Worm (Caenorhabditis elegans): Measurements from ENCODE around the gene asp-14.

Gene asp-14

ce11 chrX:6458467-6458866 is 12.0 kb upstream of the asp-14 start:
- TF ChIP-seq cog-1 (tag; optimal IDR thresholded peaks at IDR 0.05) = no peak
- TF ChIP-seq flt-1 (GFP tag; IDR thresholded peaks at IDR 0.05) = no peak
- TF ChIP-seq ztf-29 (GFP tag; IDR thresholded peaks at IDR 0.05) = no peak
- no peak for TF ChIP-seq T22C8.4 (GFP tag; IDR thresholded peaks at IDR 0.05)
- no peak for TF ChIP-seq ref-1 (GFP tag; conservative IDR thresholded peaks at IDR 0.05)
- no peak for TF ChIP-seq tab-1 (GFP tag; IDR thresholded peaks at IDR 0.05)

ce11 chrX:6458001-6458400 is 11.5 kb upstream of the asp-14 start:
- no peak for TF ChIP-seq klf-2 (GFP tag; conservative IDR thresholded peaks at IDR 0.05)

- TF ChIP-seq cog-1 (tag; optimal IDR thresholded peaks at IDR 0.05) = no peak
- no peak for TF ChIP-seq med-1 (GFP tag; optimal IDR thresholded peaks at IDR 0.05; ENCODE audit: insufficient read depth)
- TF ChIP-seq ztf-29 (GFP tag; IDR thresholded peaks at IDR 0.05) = no peak
- TF ChIP-seq klf-2 (GFP tag; conservative IDR thresholded peaks at IDR 0.05) = no peak
- no peak for TF ChIP-seq ztf-23 (GFP tag; IDR thresholded peaks at IDR 0.05)
- TF ChIP-seq ref-1 (GFP tag; conservative IDR thresholded peaks at IDR 0.05) = no peak
- TF ChIP-seq tab-1 (GFP tag; IDR thresholded peaks at IDR 0.05) = no peak
- no peak for TF ChIP-seq flt-1 (GFP tag; IDR thresholded peaks at IDR 0.05)
- TF ChIP-seq T22C8.4 (GFP tag; IDR thresholded peaks at IDR 0.05) = no peak
Observed at ce11 chrX:6456567-6456966, 10.1 kb upstream of the asp-14 start, which contains the start of gene pept-1. Gene pept-1 (plus strand): TSS chrX:6456872.

- no peak for TF ChIP-seq cog-1 (tag; optimal IDR thresholded peaks at IDR 0.05)
- no peak for TF ChIP-seq med-1 (GFP tag; optimal IDR thresholded peaks at IDR 0.05; ENCODE audit: insufficient read depth)
Observed at ce11 chrX:6455157-6455556, 8.7 kb upstream of the asp-14 start, which contains the start of gene nas-33. Gene nas-33 (minus strand): TSS chrX:6455257.

ce11 chrX:6450839-6451491 is 4.5 kb upstream of the asp-14 start, which contains the start of the genes grl-6 and K10C2.6:
Gene grl-6 (minus strand): TSS chrX:6450939.
Gene K10C2.6 (plus strand): TSS chrX:6451441.
- TF ChIP-seq ref-1 (GFP tag; conservative IDR thresholded peaks at IDR 0.05) (no peak), cog-1 (tag; optimal IDR thresholded peaks at IDR 0.05) (no peak), flt-1 (GFP tag; IDR thresholded peaks at IDR 0.05) (no peak), klf-2 (GFP tag; conservative IDR thresholded peaks at IDR 0.05) (no peak), ztf-29 (GFP tag; IDR thresholded peaks at IDR 0.05) (no peak), ztf-23 (GFP tag; IDR thresholded peaks at IDR 0.05) (no peak), med-1 (GFP tag; optimal IDR thresholded peaks at IDR 0.05; ENCODE audit: insufficient read depth) (no peak), T22C8.4 (GFP tag; IDR thresholded peaks at IDR 0.05) (no peak), tab-1 (GFP tag; IDR thresholded peaks at IDR 0.05) (no peak)

- no peak for TF ChIP-seq klf-2 (GFP tag; conservative IDR thresholded peaks at IDR 0.05)
- no peak for TF ChIP-seq tab-1 (GFP tag; IDR thresholded peaks at IDR 0.05)
- TF ChIP-seq T22C8.4 (GFP tag; IDR thresholded peaks at IDR 0.05) = no peak
- no peak for TF ChIP-seq cog-1 (tag; optimal IDR thresholded peaks at IDR 0.05)
- no peak for TF ChIP-seq ref-1 (GFP tag; conservative IDR thresholded peaks at IDR 0.05)
- no peak for TF ChIP-seq flt-1 (GFP tag; IDR thresholded peaks at IDR 0.05)
- no peak for TF ChIP-seq med-1 (GFP tag; optimal IDR thresholded peaks at IDR 0.05; ENCODE audit: insufficient read depth)
- TF ChIP-seq ztf-23 (GFP tag; IDR thresholded peaks at IDR 0.05) = no peak
- TF ChIP-seq ztf-29 (GFP tag; IDR thresholded peaks at IDR 0.05) = no peak
Observed at ce11 chrX:6448866-6449400, 2.5 kb upstream of the asp-14 start, which contains the start of gene fah-1. Gene fah-1 (minus strand): TSS chrX:6448916.

- TF ChIP-seq med-1 (GFP tag; optimal IDR thresholded peaks at IDR 0.05; ENCODE audit: insufficient read depth) (no peak), tab-1 (GFP tag; IDR thresholded peaks at IDR 0.05) (no peak)
Observed at ce11 chrX:6445239-6445638, 1.2 kb downstream of the asp-14 start.

ce11 chrX:6443373-6443772 is 3.1 kb downstream of the asp-14 start, which contains the start of gene K10C2.7:
Gene K10C2.7 (minus strand): TSS chrX:6443473.
- TF ChIP-seq T22C8.4 (GFP tag; IDR thresholded peaks at IDR 0.05) = no peak
- TF ChIP-seq flt-1 (GFP tag; IDR thresholded peaks at IDR 0.05) = no peak
- TF ChIP-seq tab-1 (GFP tag; IDR thresholded peaks at IDR 0.05) = no peak
- TF ChIP-seq cog-1 (tag; optimal IDR thresholded peaks at IDR 0.05) = no peak
- TF ChIP-seq ztf-23 (GFP tag; IDR thresholded peaks at IDR 0.05) = no peak
- TF ChIP-seq ref-1 (GFP tag; conservative IDR thresholded peaks at IDR 0.05) = no peak
- TF ChIP-seq med-1 (GFP tag; optimal IDR thresholded peaks at IDR 0.05; ENCODE audit: insufficient read depth) = no peak
- TF ChIP-seq klf-2 (GFP tag; conservative IDR thresholded peaks at IDR 0.05) = no peak
- TF ChIP-seq ztf-29 (GFP tag; IDR thresholded peaks at IDR 0.05) = no peak

- TF ChIP-seq flt-1 (GFP tag; IDR thresholded peaks at IDR 0.05) = no peak
- no peak for TF ChIP-seq klf-2 (GFP tag; conservative IDR thresholded peaks at IDR 0.05)
- TF ChIP-seq ztf-29 (GFP tag; IDR thresholded peaks at IDR 0.05) = no peak
- TF ChIP-seq cog-1 (tag; optimal IDR thresholded peaks at IDR 0.05) = no peak
- no peak for TF ChIP-seq tab-1 (GFP tag; IDR thresholded peaks at IDR 0.05)
- no peak for TF ChIP-seq med-1 (GFP tag; optimal IDR thresholded peaks at IDR 0.05; ENCODE audit: insufficient read depth)
- no peak for TF ChIP-seq ztf-23 (GFP tag; IDR thresholded peaks at IDR 0.05)
- TF ChIP-seq ref-1 (GFP tag; conservative IDR thresholded peaks at IDR 0.05) = no peak
- no peak for TF ChIP-seq T22C8.4 (GFP tag; IDR thresholded peaks at IDR 0.05)
Observed at ce11 chrX:6440464-6440863, 6.0 kb downstream of the asp-14 start, which contains the start of gene K10C2.14. Gene K10C2.14 (minus strand): TSS chrX:6440564.

ce11 chrX:6437545-6437944 is 8.9 kb downstream of the asp-14 start, which contains the start of gene K10C2.8:
Gene K10C2.8 (minus strand): TSS chrX:6437645.
- TF ChIP-seq cog-1 (tag; optimal IDR thresholded peaks at IDR 0.05) (no peak), tab-1 (GFP tag; IDR thresholded peaks at IDR 0.05) (no peak), flt-1 (GFP tag; IDR thresholded peaks at IDR 0.05) (no peak), T22C8.4 (GFP tag; IDR thresholded peaks at IDR 0.05) (no peak), ztf-23 (GFP tag; IDR thresholded peaks at IDR 0.05) (no peak), ref-1 (GFP tag; conservative IDR thresholded peaks at IDR 0.05) (no peak), klf-2 (GFP tag; conservative IDR thresholded peaks at IDR 0.05) (no peak), ztf-29 (GFP tag; IDR thresholded peaks at IDR 0.05) (no peak)

Measured in whole organism, midembryonic.